Fruit fly (Drosophila melanogaster) whole organism, prepupa: Measurements from ENCODE around the gene Idh.

Experiments used
- Blimp-1 ChIP-seq: fragments of 200-800 bp; sonication (Bioruptor generic); optimal IDR thresholded peaks from 3 replicates; lab custom pipeline; 2017; ENCODE audit warnings: missing biosample characterization, missing genetic modification characterization, mild to moderate bottlenecking, moderate library complexity, missing genetic modification reagents
- CG10631 ChIP-seq: fragments of 200-800 bp; sonication (Bioruptor generic); optimal IDR thresholded peaks from 2 replicates; lab custom pipeline; 2016; ENCODE audit warnings: missing biosample characterization, missing genetic modification characterization
- CG10669 ChIP-seq: fragments of 200-800 bp; sonication (Bioruptor generic); optimal IDR thresholded peaks from 3 replicates; lab custom pipeline; 2018; ENCODE audit warnings: missing biosample characterization, mild to moderate bottlenecking, missing genetic modification characterization, moderate library complexity
- CG11294 ChIP-seq: fragments of 200-800 bp; sonication (Bioruptor generic); IDR thresholded peaks from 2 replicates; pipeline ENCODE4 v1.3.6; 2022; ENCODE audit warnings: missing biosample characterization, missing genetic modification characterization
- CG11762 ChIP-seq: fragments of 200-800 bp; sonication (Bioruptor generic); optimal IDR thresholded peaks from 3 replicates; lab custom pipeline; 2016; ENCODE audit warnings: missing biosample characterization, missing genetic modification characterization; ENCODE audit not compliant: insufficient read depth
- CG11902 ChIP-seq: fragments of 200-800 bp; sonication (Bioruptor generic); optimal IDR thresholded peaks from 3 replicates; lab custom pipeline; 2016; ENCODE audit warnings: missing biosample characterization, missing genetic modification characterization
- CG1621 ChIP-seq: fragments of 200-800 bp; sonication (Bioruptor generic); optimal IDR thresholded peaks from 3 replicates; lab custom pipeline; 2018; ENCODE audit warnings: missing biosample characterization, mild to moderate bottlenecking, missing genetic modification characterization
- CG16779 ChIP-seq: fragments of 200-800 bp; sonication (Bioruptor generic); optimal IDR thresholded peaks from 3 replicates; lab custom pipeline; 2017; ENCODE audit warnings: missing biosample characterization, mild to moderate bottlenecking, missing genetic modification characterization
- CG31627 ChIP-seq: fragments of 200-800 bp; sonication (Bioruptor generic); optimal IDR thresholded peaks from 3 replicates; lab custom pipeline; 2016; ENCODE audit warnings: missing biosample characterization, missing genetic modification characterization
- CG32006 ChIP-seq: fragments of 200-800 bp; sonication (Bioruptor generic); optimal IDR thresholded peaks from 3 replicates; lab custom pipeline; 2017; ENCODE audit warnings: missing biosample characterization, mild to moderate bottlenecking, missing genetic modification characterization
- CG3919 ChIP-seq: fragments of 200-800 bp; sonication (Bioruptor generic); optimal IDR thresholded peaks from 3 replicates; lab custom pipeline; 2016; ENCODE audit warnings: missing biosample characterization, missing genetic modification characterization
- CG4318 ChIP-seq: fragments of 200-800 bp; sonication (Bioruptor generic); optimal IDR thresholded peaks from 3 replicates; lab custom pipeline; 2017; ENCODE audit warnings: missing biosample characterization, mild to moderate bottlenecking, missing genetic modification characterization
- CG6163 ChIP-seq: fragments of 200-800 bp; sonication (Bioruptor generic); IDR thresholded peaks from 3 replicates; pipeline ENCODE4 v1.3.6; 2022; ENCODE audit warnings: missing biosample characterization, missing genetic modification characterization
- CG6276 ChIP-seq: fragments of 200-800 bp; sonication (Bioruptor generic); optimal IDR thresholded peaks from 2 replicates; lab custom pipeline; 2017; ENCODE audit warnings: missing biosample characterization, mild to moderate bottlenecking, missing genetic modification characterization
- CG6792 ChIP-seq: fragments of 200-800 bp; sonication (Bioruptor generic); optimal IDR thresholded peaks from 3 replicates; lab custom pipeline; 2016; ENCODE audit warnings: missing biosample characterization, missing genetic modification characterization
- CG6808 ChIP-seq: fragments of 200-800 bp; sonication (Bioruptor generic); optimal IDR thresholded peaks from 3 replicates; lab custom pipeline; 2017; ENCODE audit warnings: missing biosample characterization, missing genetic modification characterization, mild to moderate bottlenecking, moderate library complexity, missing genetic modification reagents
- CG8119 ChIP-seq: fragments of 200-800 bp; sonication (Bioruptor generic); IDR thresholded peaks from 3 replicates; pipeline ENCODE4 v1.3.6; 2022; ENCODE audit warnings: missing biosample characterization, missing genetic modification characterization
- CG8319 ChIP-seq: fragments of 200-800 bp; sonication (Bioruptor generic); optimal IDR thresholded peaks from 3 replicates; lab custom pipeline; 2016; ENCODE audit warnings: missing biosample characterization, missing genetic modification characterization
- CG8632 ChIP-seq: fragments of 200-800 bp; sonication (Bioruptor generic); optimal IDR thresholded peaks from 3 replicates; lab custom pipeline; 2016; ENCODE audit warnings: missing biosample characterization, missing genetic modification characterization
- CG9139 ChIP-seq: fragments of 200-800 bp; sonication (Bioruptor generic); optimal IDR thresholded peaks from 3 replicates; lab custom pipeline; 2017; ENCODE audit warnings: missing biosample characterization, mild to moderate bottlenecking, missing genetic modification characterization
- Eip78C ChIP-seq: fragments of 200-800 bp; sonication (Bioruptor generic); peaks from one replicate; lab custom pipeline; 2016; ENCODE audit warnings: missing biosample characterization, missing genetic modification characterization
- Eip93F ChIP-seq: fragments of 200-800 bp; sonication (Bioruptor generic); optimal IDR thresholded peaks from 2 replicates; lab custom pipeline; 2016; ENCODE audit warnings: missing biosample characterization, mild to moderate bottlenecking, missing genetic modification characterization
- Ets21C ChIP-seq: fragments of 200-800 bp; sonication (Bioruptor generic); optimal IDR thresholded peaks from 3 replicates; lab custom pipeline; 2016; ENCODE audit warnings: missing biosample characterization, missing genetic modification characterization
- Ets96B ChIP-seq: fragments of 200-800 bp; optimal IDR thresholded peaks from 2 replicates; lab custom pipeline; 2019; ENCODE audit warnings: missing biosample characterization, mild to moderate bottlenecking, missing genetic modification characterization, moderate library complexity
- Gug ChIP-seq: fragments of 200-800 bp; sonication (Bioruptor generic); IDR thresholded peaks from 2 replicates; pipeline ENCODE4 v1.3.6; 2022; ENCODE audit warnings: missing biosample characterization, missing genetic modification characterization
- Hr38 ChIP-seq: sonication (Bioruptor generic); optimal IDR thresholded peaks from 2 replicates; lab custom pipeline; 2016; ENCODE audit warnings: missing biosample characterization, missing genetic modification characterization
- Hr39 ChIP-seq: fragments of 200-800 bp; sonication (Bioruptor generic); optimal IDR thresholded peaks from 2 replicates; lab custom pipeline; 2016; ENCODE audit warnings: missing biosample characterization, missing genetic modification characterization
- Hr4 ChIP-seq: fragments of 200-800 bp; sonication (Bioruptor generic); optimal IDR thresholded peaks from 3 replicates; lab custom pipeline; 2016; ENCODE audit warnings: missing biosample characterization, missing genetic modification characterization
- Lpt ChIP-seq: fragments of 200-800 bp; sonication (Bioruptor generic); optimal IDR thresholded peaks from 3 replicates; lab custom pipeline; 2016; ENCODE audit warnings: missing biosample characterization, missing genetic modification characterization
- Met ChIP-seq: fragments of 200-800 bp; sonication (Bioruptor generic); optimal IDR thresholded peaks from 3 replicates; lab custom pipeline; 2016; ENCODE audit warnings: missing biosample characterization, missing genetic modification characterization
- OdsH ChIP-seq: fragments of 200-800 bp; sonication (Bioruptor generic); optimal IDR thresholded peaks from 3 replicates; lab custom pipeline; 2016; ENCODE audit warnings: missing biosample characterization, missing genetic modification characterization
- Smox ChIP-seq: fragments of 200-800 bp; sonication (Bioruptor generic); optimal IDR thresholded peaks from 3 replicates; lab custom pipeline; 2016; ENCODE audit warnings: missing biosample characterization, missing genetic modification characterization
- Sox102F ChIP-seq: fragments of 200-800 bp; sonication (Bioruptor generic); optimal IDR thresholded peaks from 2 replicates; lab custom pipeline; 2016; ENCODE audit warnings: missing biosample characterization, mild to moderate bottlenecking, missing genetic modification characterization
- Sox15 ChIP-seq: fragments of 200-800 bp; sonication (Bioruptor generic); optimal IDR thresholded peaks from 3 replicates; lab custom pipeline; 2016; ENCODE audit warnings: missing biosample characterization, missing genetic modification characterization
- achi ChIP-seq: fragments of 200-800 bp; sonication (Bioruptor generic); optimal IDR thresholded peaks from 3 replicates; lab custom pipeline; 2016; ENCODE audit warnings: missing biosample characterization, missing genetic modification characterization
- acj6 ChIP-seq: fragments of 200-800 bp; sonication (Bioruptor generic); optimal IDR thresholded peaks from 3 replicates; lab custom pipeline; 2016; ENCODE audit warnings: missing biosample characterization, missing genetic modification characterization
- cyc ChIP-seq: fragments of 200-800 bp; sonication (Bioruptor generic); optimal IDR thresholded peaks from 3 replicates; lab custom pipeline; 2016; ENCODE audit warnings: missing biosample characterization, missing genetic modification characterization
- dac ChIP-seq: fragments of 200-800 bp; sonication (Bioruptor generic); optimal IDR thresholded peaks from 2 replicates; lab custom pipeline; 2017; ENCODE audit warnings: missing biosample characterization, mild to moderate bottlenecking, missing genetic modification characterization
- esn ChIP-seq: fragments of 200-800 bp; sonication (Bioruptor generic); optimal IDR thresholded peaks from 2 replicates; lab custom pipeline; 2016; ENCODE audit warnings: missing biosample characterization, mild to moderate bottlenecking, missing genetic modification characterization, moderate library complexity
- fd59A ChIP-seq: fragments of 200-800 bp; sonication (Bioruptor generic); optimal IDR thresholded peaks from 2 replicates; lab custom pipeline; 2017; ENCODE audit warnings: missing biosample characterization, mild to moderate bottlenecking, missing genetic modification characterization, missing genetic modification reagents
- fd85E ChIP-seq: fragments of 200-800 bp; sonication (Bioruptor generic); optimal IDR thresholded peaks from 3 replicates; lab custom pipeline; 2016; ENCODE audit warnings: missing biosample characterization, missing genetic modification characterization
- fkh ChIP-seq: fragments of 200-800 bp; sonication (Bioruptor generic); optimal IDR thresholded peaks from 3 replicates; lab custom pipeline; 2017; ENCODE audit warnings: missing biosample characterization, mild to moderate bottlenecking, missing genetic modification characterization, moderate library complexity
- lz ChIP-seq: fragments of 200-800 bp; sonication (Bioruptor generic); optimal IDR thresholded peaks from 3 replicates; lab custom pipeline; 2016; ENCODE audit warnings: missing biosample characterization, missing genetic modification characterization
- net ChIP-seq: fragments of 200-800 bp; sonication (Bioruptor generic); optimal IDR thresholded peaks from 3 replicates; lab custom pipeline; 2016; ENCODE audit warnings: missing biosample characterization, missing genetic modification characterization
- pdm3 ChIP-seq: fragments of 200-800 bp; sonication (Bioruptor generic); optimal IDR thresholded peaks from 3 replicates; lab custom pipeline; 2016; ENCODE audit warnings: missing biosample characterization, missing genetic modification characterization
- salr ChIP-seq, 2 experiments: fragments of 200-800 bp; sonication (Bioruptor generic); optimal IDR thresholded peaks; 3 replicates each; lab custom pipeline; 2016 to 2018; ENCODE audit warnings: missing biosample characterization in 2 of 2, missing genetic modification characterization in 2 of 2, mild to moderate bottlenecking in 1 of 2
- spab ChIP-seq: fragments of 200-800 bp; sonication (Bioruptor generic); optimal IDR thresholded peaks from 2 replicates; lab custom pipeline; 2017; ENCODE audit warnings: missing biosample characterization, mild to moderate bottlenecking, missing genetic modification characterization, missing genetic modification reagents
- ss ChIP-seq, 2 experiments: fragments of 200-800 bp; sonication (Bioruptor generic); optimal IDR thresholded peaks; 2 replicates in 1 of 2; 3 replicates in 1 of 2; lab custom pipeline; 2017 to 2018; ENCODE audit warnings: mild to moderate bottlenecking in 2 of 2, missing biosample characterization in 2 of 2, missing genetic modification characterization in 2 of 2, moderate library complexity in 1 of 2
- svp ChIP-seq: fragments of 200-800 bp; sonication (Bioruptor generic); peaks from one replicate; lab custom pipeline; 2016; ENCODE audit warnings: missing biosample characterization, missing genetic modification characterization
- vri ChIP-seq: fragments of 200-800 bp; sonication (Bioruptor generic); optimal IDR thresholded peaks from 3 replicates; lab custom pipeline; 2016; ENCODE audit warnings: missing biosample characterization, mild to moderate bottlenecking, missing genetic modification characterization

Gene Idh

dm6 chr3L:8340264-8341095 lies 20.2 kb downstream of the Idh start, which contains the start of the genes Prim1 and CG7083:
TSS of gene Prim1 (plus strand) at chr3L:8340314.
TSS of gene CG7083 (plus strand) at chr3L:8340785.
- TF ChIP-seq Lpt (GFP tag; lab: Kevin White, UChicago) (no peak), Eip93F (GFP tag; lab: Kevin White, UChicago) (peak; percentile 18), CG11762 (GFP tag; lab: Kevin White, UChicago) (peak; percentile 60), Sox102F (GFP tag; lab: Kevin White, UChicago) (peak; percentile 69), pdm3 (GFP tag; lab: Kevin White, UChicago) (peak; percentile 63), CG32006 (GFP tag; lab: Kevin White, UChicago) (peak; percentile 30), CG9139 (no peak), CG11294 (GFP tag; lab: Robert Waterston, UW) (no peak), Ets96B (tag; lab: Kevin White, UChicago) (peak; percentile 41), salr (GFP tag; optimal IDR thresholded peaks at IDR 0.05; lab: Kevin White, UChicago) (no peak), Eip78C (GFP tag; lab: Kevin White, UChicago) (peak; percentile 85), Ets21C (GFP tag; lab: Kevin White, UChicago) (peak; percentile 52), Blimp-1 (GFP tag; lab: Kevin White, UChicago) (peak; percentile 1), Hr4 (peak; percentile 70), CG10631 (GFP tag; lab: Kevin White, UChicago) (peak; percentile 68), esn (GFP tag; lab: Kevin White, UChicago) (peak; percentile 79), CG31627 (peak; percentile 74), fkh (GFP tag; lab: Kevin White, UChicago) (peak; percentile 95), lz (GFP tag; lab: Kevin White, UChicago) (peak; percentile 74), svp (peak; percentile 85), Hr38 (GFP tag; lab: Kevin White, UChicago) (no peak), CG6276 (GFP tag; lab: Kevin White, UChicago) (no peak), fd85E (GFP tag; lab: Kevin White, UChicago) (no peak), CG11902 (peak; percentile 1), CG8632 (peak; percentile 9), achi (GFP tag; lab: Kevin White, UChicago) (peak; percentile 57), CG6808 (GFP tag; lab: Kevin White, UChicago) (peak; percentile 54), Met (GFP tag; lab: Kevin White, UChicago) (no peak), cyc (GFP tag; lab: Kevin White, UChicago) (peak; percentile 61), CG6792 (GFP tag; lab: Kevin White, UChicago) (peak; percentile 45), CG8119 (GFP tag; lab: Robert Waterston, UW) (0 out of 3 replicates have a peak, but pooled peaks have one; percentile 16), acj6 (GFP tag; lab: Kevin White, UChicago) (peak; percentile 65), CG10669 (GFP tag; lab: Kevin White, UChicago) (peak; percentile 55), ss (GFP tag; optimal IDR thresholded peaks at IDR 0.05; lab: Kevin White, UChicago) (peak in 1 of 2 experiments; percentile 47), dac (GFP tag; lab: Kevin White, UChicago) (no peak), Smox (GFP tag; lab: Kevin White, UChicago) (peak; percentile 49), CG8319 (GFP tag; lab: Kevin White, UChicago) (peak; percentile 51), OdsH (GFP tag; lab: Kevin White, UChicago) (peak; percentile 76), vri (peak; percentile 93), fd59A (GFP tag; lab: Kevin White, UChicago) (no peak), CG6163 (no peak; the same call in 2 of the 3 replicates), Gug (GFP tag; lab: Robert Waterston, UW) (peak; percentile 28; the same call in 1 of the 2 replicates), Hr39 (peak; percentile 73), CG3919 (peak; percentile 63), CG1621 (tag; lab: Kevin White, UChicago) (peak; percentile 7), Sox15 (GFP tag; lab: Kevin White, UChicago) (peak; percentile 2), CG16779 (tag; lab: Kevin White, UChicago) (no peak), CG4318 (GFP tag; lab: Kevin White, UChicago) (no peak), net (GFP tag; lab: Kevin White, UChicago) (peak; percentile 57), spab (no peak)
